Worm (Caenorhabditis elegans): ENCODE results near the gene tsct-1.

DNA sequence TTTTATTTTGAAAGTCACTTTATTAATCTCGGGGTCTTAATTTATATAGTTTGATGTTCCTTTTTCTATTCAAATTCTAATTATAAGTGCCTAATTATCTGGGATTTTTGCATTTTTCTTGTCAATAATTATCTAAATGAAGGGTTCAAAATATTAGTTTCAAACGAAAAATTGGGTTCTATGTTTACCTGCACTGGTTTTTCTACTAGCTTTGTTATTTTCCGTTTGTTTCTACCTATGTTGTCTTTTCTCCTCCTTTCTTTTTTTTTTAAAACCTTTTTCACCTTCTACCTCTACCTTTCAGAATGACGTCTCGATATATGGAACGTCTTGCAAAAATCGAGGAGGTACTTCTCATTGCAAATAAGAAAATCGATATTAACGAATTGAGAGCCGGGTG is 50.9 kb downstream of the tsct-1 start, which contains the start of gene tbc-13:
- TF ChIP-seq bed-3 (GFP tag; optimal IDR thresholded peaks at IDR 0.05) (no peak), sptf-1 (tag; optimal IDR thresholded peaks at IDR 0.05) (no peak), ceh-83 (GFP tag; optimal IDR thresholded peaks at IDR 0.05) (no peak), ham-2 (GFP tag; optimal IDR thresholded peaks at IDR 0.05) (no peak), hlh-1 (tag; optimal IDR thresholded peaks at IDR 0.05) (no peak), snpc-4 (tag; optimal IDR thresholded peaks at IDR 0.05) (no peak), nhr-12 (tag; optimal IDR thresholded peaks at IDR 0.05) (no peak), nhr-237 (tag; optimal IDR thresholded peaks at IDR 0.05) (no peak), pha-4 (tag; optimal IDR thresholded peaks at IDR 0.05) (no peak), unc-62 (GFP tag; optimal IDR thresholded peaks at IDR 0.05) (no peak), elt-3 (tag; optimal IDR thresholded peaks at IDR 0.05) (no peak), lsy-2 (tag; optimal IDR thresholded peaks at IDR 0.05) (no peak), flh-1 (GFP tag; optimal IDR thresholded peaks at IDR 0.05) (no peak), mep-1 (tag; optimal IDR thresholded peaks at IDR 0.05) (no peak)

Data from whole organism, mixed stage, embryonic.